Fruit fly (Drosophila melanogaster): ENCODE data around the gene CG3982.

- TF ChIP-seq corto (GFP tag; optimal IDR thresholded peaks at IDR 0.05) (no peak), ab (GFP tag; optimal IDR thresholded peaks at IDR 0.05) (no peak), CG12299 (tag; optimal IDR thresholded peaks at IDR 0.05) (no peak), Usf (GFP tag; optimal IDR thresholded peaks at IDR 0.05) (no peak), Bteb2 (GFP tag; optimal IDR thresholded peaks at IDR 0.05) (no peak), D (optimal IDR thresholded peaks at IDR 0.05) (no peak), D (GFP tag; optimal IDR thresholded peaks at IDR 0.05) (no peak)
Observed at dm6 chr3L:9423757-9424527, 6.8 kb upstream of the CG3982 start.

Measured in whole organism, embryonic.